Fruit fly (Drosophila melanogaster) whole organism, embryonic: ENCODE measurements around the gene CG43049.

Source experiments
- Bdp1 ChIP-seq: fragments of 200-800 bp; sonication (Bioruptor generic); optimal IDR thresholded peaks from 3 replicates; lab custom pipeline; 2016; ENCODE audit warnings: missing biosample characterization, missing genetic modification characterization
- Bgb ChIP-seq: fragments of 200-800 bp; sonication (Bioruptor generic); IDR thresholded peaks from 2 replicates; pipeline ENCODE4 v1.3.6; 2022; ENCODE audit warnings: missing biosample characterization, missing genetic modification characterization; ENCODE audit not compliant: partially characterized antibody
- CG10321 ChIP-seq: fragments of 200-800 bp; sonication (Bioruptor generic); IDR thresholded peaks from 2 replicates; pipeline ENCODE4 v1.3.6; 2022; ENCODE audit warnings: missing biosample characterization, missing genetic modification characterization
- CG10565 ChIP-seq: fragments of 200-800 bp; sonication (Bioruptor generic); optimal IDR thresholded peaks from 3 replicates; lab custom pipeline; 2016; ENCODE audit warnings: missing biosample characterization, mild to moderate bottlenecking, missing genetic modification characterization
- CG11085 ChIP-seq: fragments of 200-800 bp; sonication (Bioruptor generic); IDR thresholded peaks from 2 replicates; pipeline ENCODE4 v1.3.6; 2022; ENCODE audit warnings: missing biosample characterization, missing genetic modification characterization
- CG12769 ChIP-seq: fragments of 200-800 bp; sonication (Bioruptor generic); optimal IDR thresholded peaks from 2 replicates; lab custom pipeline; 2019; ENCODE audit warnings: missing biosample characterization, mild to moderate bottlenecking, missing genetic modification characterization, moderate library complexity
- CG13775 ChIP-seq: fragments of 200-800 bp; sonication (Bioruptor generic); optimal IDR thresholded peaks from 3 replicates; lab custom pipeline; 2017; ENCODE audit warnings: missing biosample characterization, mild to moderate bottlenecking, missing genetic modification characterization
- CG13894 ChIP-seq: fragments of 200-800 bp; sonication (Bioruptor generic); optimal IDR thresholded peaks from 3 replicates; lab custom pipeline; 2018; ENCODE audit warnings: missing biosample characterization, mild to moderate bottlenecking, missing genetic modification characterization, moderate library complexity
- CG14050 ChIP-seq: fragments of 200-800 bp; sonication (Bioruptor generic); IDR thresholded peaks from 3 replicates; pipeline ENCODE4 v1.3.6; 2022; ENCODE audit warnings: missing biosample characterization, missing genetic modification characterization
- CG17612 ChIP-seq: fragments of 200-800 bp; sonication (Bioruptor generic); IDR thresholded peaks from 2 replicates; pipeline ENCODE4 v1.3.6; 2022; ENCODE audit warnings: missing biosample characterization, missing genetic modification characterization
- CG1832 ChIP-seq: fragments of 200-800 bp; sonication (Bioruptor generic); optimal IDR thresholded peaks from 2 replicates; lab custom pipeline; 2017; ENCODE audit warnings: missing biosample characterization, mild to moderate bottlenecking, missing genetic modification characterization, inconsistent platforms
- CG2199 ChIP-seq: fragments of 200-800 bp; sonication (Bioruptor generic); IDR thresholded peaks from 3 replicates; pipeline ENCODE4 v1.3.6; 2022; ENCODE audit warnings: missing biosample characterization, missing genetic modification characterization
- CG3065 ChIP-seq: fragments of 200-800 bp; sonication (Bioruptor generic); optimal IDR thresholded peaks from 2 replicates; lab custom pipeline; 2016; ENCODE audit warnings: missing biosample characterization, missing genetic modification characterization
- CG31388 ChIP-seq: fragments of 200-800 bp; sonication (Bioruptor generic); optimal IDR thresholded peaks from 2 replicates; lab custom pipeline; 2016; ENCODE audit warnings: missing biosample characterization, missing genetic modification characterization
- CG33213 ChIP-seq: fragments of 200-800 bp; sonication (Bioruptor generic); optimal IDR thresholded peaks from 3 replicates; lab custom pipeline; 2016; ENCODE audit warnings: missing biosample characterization, missing genetic modification characterization
- CG3726 ChIP-seq: fragments of 200-800 bp; sonication (Bioruptor generic); IDR thresholded peaks from 3 replicates; pipeline ENCODE4, ENCODE4 v1.3.6; 2022; ENCODE audit warnings: missing biosample characterization, missing genetic modification characterization
- CG6254 ChIP-seq: fragments of 200-800 bp; sonication (Bioruptor generic); optimal IDR thresholded peaks from 3 replicates; lab custom pipeline; 2017; ENCODE audit warnings: mild to moderate bottlenecking, missing biosample characterization, missing genetic modification reagents, missing genetic modification characterization
- CG6791 ChIP-seq: fragments of 200-800 bp; sonication (Bioruptor generic); IDR thresholded peaks from 3 replicates; pipeline ENCODE4 v1.3.6; 2022; ENCODE audit warnings: missing biosample characterization, missing genetic modification characterization; ENCODE audit not compliant: partially characterized antibody
- Deaf1 ChIP-seq: fragments of 200-800 bp; optimal IDR thresholded peaks from 3 replicates; lab custom pipeline; 2019; ENCODE audit warnings: missing biosample characterization, mild to moderate bottlenecking, missing genetic modification characterization, moderate library complexity
- Doc3 ChIP-seq: fragments of 200-800 bp; sonication (Bioruptor generic); IDR thresholded peaks from 3 replicates; pipeline ENCODE4 v1.3.6; 2022; ENCODE audit warnings: missing biosample characterization, missing genetic modification characterization; ENCODE audit not compliant: partially characterized antibody
- E2f2 ChIP-seq: fragments of 200-800 bp; sonication (Bioruptor generic); IDR thresholded peaks from 2 replicates; pipeline ENCODE4 v1.3.6; 2022; ENCODE audit warnings: missing biosample characterization, missing genetic modification characterization
- Jarid2 ChIP-seq: fragments of 200-800 bp; sonication (Bioruptor generic); optimal IDR thresholded peaks from 3 replicates; lab custom pipeline; 2017; ENCODE audit warnings: mild to moderate bottlenecking, missing biosample characterization, missing genetic modification reagents, missing genetic modification characterization
- Med ChIP-seq: fragments of 200-800 bp; sonication (Bioruptor generic); peaks from one replicate; lab custom pipeline; 2016; ENCODE audit warnings: missing biosample characterization, missing genetic modification characterization, mild to moderate bottlenecking, inconsistent platforms, moderate library complexity
- NFAT ChIP-seq: fragments of 200-800 bp; sonication (Bioruptor generic); IDR thresholded peaks from 2 replicates; pipeline ENCODE4 v1.3.6; 2022; ENCODE audit warnings: missing biosample characterization, missing genetic modification characterization
- Scr ChIP-seq: fragments of 200-800 bp; sonication (Bioruptor generic); IDR thresholded peaks from 2 replicates; pipeline ENCODE4 v1.3.6; 2022; ENCODE audit warnings: missing biosample characterization, missing genetic modification characterization; ENCODE audit not compliant: partially characterized antibody
- Spps ChIP-seq: fragments of 200-800 bp; sonication (Bioruptor generic); optimal IDR thresholded peaks from 2 replicates; lab custom pipeline; 2018; ENCODE audit warnings: missing biosample characterization, mild to moderate bottlenecking, missing genetic modification characterization
- YL-1 ChIP-seq: fragments of 200-800 bp; sonication (Bioruptor generic); optimal IDR thresholded peaks from 3 replicates; lab custom pipeline; 2017; ENCODE audit warnings: missing biosample characterization, mild to moderate bottlenecking, missing genetic modification characterization
- bbx ChIP-seq: fragments of 200-800 bp; sonication (Bioruptor generic); IDR thresholded peaks from 2 replicates; pipeline ENCODE4 v1.3.6; 2022; ENCODE audit warnings: missing biosample characterization, missing genetic modification characterization; ENCODE audit not compliant: partially characterized antibody
- bcd ChIP-seq: fragments of 200-800 bp; sonication (Bioruptor generic); optimal IDR thresholded peaks from 2 replicates; lab custom pipeline; 2017; ENCODE audit warnings: missing biosample characterization, mild to moderate bottlenecking, missing genetic modification characterization
- cad ChIP-seq: fragments of >200 bp; optimal IDR thresholded peaks from 2 replicates; lab custom pipeline; 2017; ENCODE audit warnings: missing biosample characterization, missing genetic modification characterization
- chinmo ChIP-seq: fragments of 200-800 bp; sonication (Bioruptor generic); IDR thresholded peaks from 4 replicates; pipeline ENCODE4 v1.3.6; 2022; ENCODE audit warnings: missing biosample characterization, missing genetic modification characterization; ENCODE audit not compliant: partially characterized antibody
- ci ChIP-seq: fragments of 200-800 bp; sonication (Bioruptor generic); IDR thresholded peaks from 3 replicates; pipeline ENCODE4 v1.3.6; 2022; ENCODE audit warnings: missing biosample characterization, missing genetic modification characterization
- dati ChIP-seq: fragments of 200-800 bp; sonication (Bioruptor generic); IDR thresholded peaks from 2 replicates; pipeline ENCODE4 v1.3.6; 2022; ENCODE audit warnings: missing biosample characterization, missing genetic modification characterization
- dysf ChIP-seq: fragments of 200-800 bp; sonication (Bioruptor generic); IDR thresholded peaks from 3 replicates; pipeline ENCODE4 v1.3.6; 2022; ENCODE audit warnings: missing biosample characterization, missing genetic modification characterization
- fd64A ChIP-seq: fragments of 200-800 bp; sonication (Bioruptor generic); optimal IDR thresholded peaks from 3 replicates; lab custom pipeline; 2018; ENCODE audit warnings: missing biosample characterization, mild to moderate bottlenecking, missing genetic modification characterization
- grn ChIP-seq: fragments of 200-800 bp; sonication (Bioruptor generic); optimal IDR thresholded peaks from 3 replicates; lab custom pipeline; 2017; ENCODE audit warnings: missing biosample characterization, missing genetic modification characterization
- hb ChIP-seq: fragments of 200-800 bp; sonication (Bioruptor generic); IDR thresholded peaks from 3 replicates; pipeline ENCODE4 v1.3.6; 2022; ENCODE audit warnings: missing biosample characterization, missing genetic modification characterization; ENCODE audit not compliant: partially characterized antibody
- kni ChIP-seq: fragments of 200-800 bp; sonication (Bioruptor generic); optimal IDR thresholded peaks from 3 replicates; lab custom pipeline; 2017; ENCODE audit warnings: mild to moderate bottlenecking, missing biosample characterization, missing genetic modification reagents, missing genetic modification characterization
- lilli ChIP-seq: fragments of 200-800 bp; sonication (Bioruptor generic); optimal IDR thresholded peaks from 3 replicates; lab custom pipeline; 2016; ENCODE audit warnings: missing biosample characterization, missing genetic modification characterization
- mld ChIP-seq: fragments of 200-800 bp; sonication (Bioruptor generic); IDR thresholded peaks from 3 replicates; pipeline ENCODE4 v1.3.6; 2022; ENCODE audit warnings: missing biosample characterization, missing genetic modification characterization; ENCODE audit not compliant: partially characterized antibody
- nerfin-1 ChIP-seq: fragments of 200-800 bp; sonication (Bioruptor generic); optimal IDR thresholded peaks from 3 replicates; lab custom pipeline; 2019; ENCODE audit warnings: missing biosample characterization, mild to moderate bottlenecking, missing genetic modification characterization, moderate library complexity
- nerfin-2 ChIP-seq: fragments of 200-800 bp; sonication (Bioruptor generic); IDR thresholded peaks from 2 replicates; pipeline ENCODE4 v1.3.6; 2022; ENCODE audit warnings: missing biosample characterization, missing genetic modification characterization; ENCODE audit not compliant: partially characterized antibody
- pan ChIP-seq, 4 experiments: fragments of >200 bp in 3 of 4; fragments of 200-800 bp in 1 of 4; sonication (Bioruptor generic) in 1 of 4; optimal IDR thresholded peaks in 3 of 4; IDR thresholded peaks in 1 of 4; 2 replicates each; pipeline versions ENCODE4 v1.3.6 to Lab custom; 2017 to 2022; ENCODE audit warnings: missing biosample characterization in 2 of 4, missing genetic modification characterization in 2 of 4, mixed read lengths in 1 of 4
- sisA ChIP-seq: fragments of 200-800 bp; sonication (Bioruptor generic); IDR thresholded peaks from 2 replicates; pipeline ENCODE4 v1.3.6; 2022; ENCODE audit warnings: missing biosample characterization, missing genetic modification characterization
- so ChIP-seq: fragments of 200-800 bp; sonication (Bioruptor generic); IDR thresholded peaks from 3 replicates; pipeline ENCODE4 v1.3.6; 2022; ENCODE audit warnings: missing biosample characterization, missing genetic modification characterization
- sug ChIP-seq: fragments of 200-800 bp; optimal IDR thresholded peaks from 2 replicates; lab custom pipeline; 2019; ENCODE audit warnings: missing biosample characterization, mild to moderate bottlenecking, missing genetic modification characterization, moderate library complexity
- tio ChIP-seq: fragments of 200-800 bp; sonication (Bioruptor generic); optimal IDR thresholded peaks from 2 replicates; lab custom pipeline; 2017; ENCODE audit warnings: missing biosample characterization, missing genetic modification characterization, inconsistent platforms

Gene CG43049

DNA sequence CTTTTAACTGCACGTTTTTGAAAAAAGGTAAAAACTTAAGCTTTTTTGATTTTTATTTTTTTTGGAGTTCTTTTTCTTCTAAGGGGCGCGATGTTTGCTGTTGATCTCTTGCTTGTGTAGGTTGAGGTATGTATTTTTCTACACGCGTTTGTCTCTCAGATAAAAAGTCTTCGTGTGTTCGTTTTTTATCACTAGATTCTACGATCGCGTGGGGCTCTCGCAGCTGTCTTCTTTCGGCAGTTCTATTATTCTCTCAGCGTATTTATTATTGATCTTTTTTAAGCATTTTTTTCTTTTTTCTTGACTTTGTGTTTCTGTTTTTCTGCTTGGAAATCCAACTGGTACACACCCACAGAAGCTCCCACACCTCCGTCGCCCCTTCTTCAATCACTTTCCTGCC lies 29.8 kb upstream of the CG43049 start (continued):
- no peak for TF ChIP-seq bcd
- no peak for TF ChIP-seq CG3726
- no peak for TF ChIP-seq CG14050 (GFP tag; lab: Robert Waterston, UW)
- TF ChIP-seq Spps (tag; lab: Kevin White, UChicago), result no peak
- TF ChIP-seq Scr (GFP tag; lab: Robert Waterston, UW), result no peak
- TF ChIP-seq Doc3 (GFP tag; lab: Robert Waterston, UW), result no peak
- no peak for TF ChIP-seq dati (GFP tag; lab: Robert Waterston, UW)
- no peak for TF ChIP-seq fd64A (GFP tag; lab: Kevin White, UChicago)
- no peak for TF ChIP-seq ci (GFP tag; lab: Robert Waterston, UW)
- no peak for TF ChIP-seq CG10565 (GFP tag; lab: Kevin White, UChicago)
- TF ChIP-seq pan (optimal IDR thresholded peaks at IDR 0.05; lab: Kevin White, UChicago), result no peak
- TF ChIP-seq pan (GFP tag; optimal IDR thresholded peaks at IDR 0.05 in 1 of 2, IDR thresholded peaks at IDR 0.05 in 1 of 2), result no peak
- TF ChIP-seq Med, result peak; percentile 29
- TF ChIP-seq CG1832 (GFP tag; lab: Kevin White, UChicago), result no peak
- 0 out of 3 replicates have a peak, but pooled peaks have one; percentile 22 for TF ChIP-seq so
- no peak for TF ChIP-seq cad (GFP tag; lab: Kevin White, UChicago)
- TF ChIP-seq tio (GFP tag; lab: Kevin White, UChicago), result no peak
- no peak for TF ChIP-seq CG13775 (GFP tag; lab: Kevin White, UChicago)
- TF ChIP-seq nerfin-2, result no peak
- TF ChIP-seq CG3065 (GFP tag; lab: Kevin White, UChicago), result no peak

DNA sequence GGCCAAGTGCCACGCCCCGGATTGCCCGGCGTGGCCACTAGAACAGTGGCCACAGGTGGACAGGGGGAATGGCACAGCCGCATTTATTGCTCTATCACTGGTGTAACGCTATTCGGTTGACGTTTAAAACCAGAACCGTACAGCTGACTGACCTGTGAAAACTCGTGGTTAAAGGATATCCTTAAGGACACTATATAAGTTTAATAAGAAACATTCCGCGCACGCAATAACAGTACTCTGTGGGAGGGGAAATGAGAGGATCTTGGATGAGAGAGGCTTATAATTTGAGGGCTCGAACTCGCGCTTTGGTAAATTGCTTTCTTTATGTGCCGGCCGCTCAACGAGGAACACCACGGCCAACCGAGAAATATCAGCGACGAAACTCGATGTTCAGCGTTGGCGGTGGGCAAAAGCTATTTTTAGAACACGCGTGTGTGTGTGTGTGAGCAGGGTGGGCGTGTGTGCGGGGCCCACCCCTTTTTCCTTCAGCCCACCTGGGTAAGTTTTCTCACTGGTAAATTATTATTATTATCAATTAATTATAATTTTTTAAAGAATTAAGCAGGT lies 28.5 kb upstream of the CG43049 start:
- peak; percentile 13 for TF ChIP-seq CG6254
- no peak for TF ChIP-seq sisA (GFP tag; lab: Robert Waterston, UW)
- TF ChIP-seq E2f2 (GFP tag; lab: Robert Waterston, UW), result 0 out of 2 replicates have a peak, but pooled peaks have one; percentile 8
- TF ChIP-seq CG31388 (GFP tag; lab: Kevin White, UChicago), result no peak
- TF ChIP-seq kni, result peak; percentile 40
- peak; percentile 81 for TF ChIP-seq Bdp1 (GFP tag; lab: Kevin White, UChicago)
- peak; percentile 70 for TF ChIP-seq Med
- no peak for TF ChIP-seq NFAT (GFP tag; lab: Robert Waterston, UW)
- TF ChIP-seq Bgb (GFP tag; lab: Robert Waterston, UW), result peak; percentile 47; the same call in 1 of the 2 replicates
- no peak for TF ChIP-seq dysf
- peak; percentile 56; the same call in 2 of the 3 replicates for TF ChIP-seq mld
- TF ChIP-seq ci (GFP tag; lab: Robert Waterston, UW), result peak; percentile 23; the same call in 1 of the 3 replicates
- TF ChIP-seq sug (tag; lab: Kevin White, UChicago), result peak; percentile 29
- peak; percentile 58; the same call in 1 of the 4 replicates for TF ChIP-seq chinmo (GFP tag; lab: Robert Waterston, UW)
- peak; percentile 25 for TF ChIP-seq Deaf1 (tag; lab: Kevin White, UChicago)
- TF ChIP-seq YL-1 (GFP tag; lab: Kevin White, UChicago), result no peak
- TF ChIP-seq CG33213 (GFP tag; lab: Kevin White, UChicago), result no peak
- peak; percentile 37 for TF ChIP-seq CG13894
- TF ChIP-seq hb (GFP tag; lab: Robert Waterston, UW), result 0 out of 3 replicates have a peak, but pooled peaks have one; percentile 30
- 0 out of 2 replicates have a peak, but pooled peaks have one; percentile 7 for TF ChIP-seq CG11085 (GFP tag; lab: Robert Waterston, UW)
- peak; percentile 40 for TF ChIP-seq CG12769 (tag; lab: Kevin White, UChicago)
- TF ChIP-seq CG6791 (GFP tag; lab: Robert Waterston, UW), result 0 out of 3 replicates have a peak, but pooled peaks have one; percentile 19
- 0 out of 3 replicates have a peak, but pooled peaks have one; percentile 34 for TF ChIP-seq Doc3 (GFP tag; lab: Robert Waterston, UW)
- no peak for TF ChIP-seq Jarid2
- TF ChIP-seq CG10321 (GFP tag; lab: Robert Waterston, UW), result no peak
- 0 out of 3 replicates have a peak, but pooled peaks have one; percentile 15 for TF ChIP-seq CG2199 (GFP tag; lab: Robert Waterston, UW)
- TF ChIP-seq CG17612, result no peak
- peak; percentile 49 for TF ChIP-seq bbx (GFP tag; lab: Robert Waterston, UW)
- TF ChIP-seq nerfin-1 (tag; lab: Kevin White, UChicago), result no peak
- TF ChIP-seq grn (GFP tag; lab: Kevin White, UChicago), result no peak
- TF ChIP-seq lilli (GFP tag; lab: Kevin White, UChicago), result peak; percentile 17
